Fruit fly (Drosophila melanogaster): ENCODE measurements around the gene Pfdn6.

Gene Pfdn6

dm6 chr3L:19929051-19929718 lies 5.7 kb downstream of the Pfdn6 start (continued):
- TF ChIP-seq Eip75B (GFP tag; optimal IDR thresholded peaks at IDR 0.05) (peak; percentile 9), OdsH (GFP tag; optimal IDR thresholded peaks at IDR 0.05) (peak; percentile 36), svp (GFP tag) (peak; percentile 38)

- TF ChIP-seq eg (GFP tag; IDR thresholded peaks at IDR 0.05): no peak
- peak; percentile 65 for TF ChIP-seq Eip78C (GFP tag)
- peak; percentile 81 for TF ChIP-seq svp (GFP tag)
- TF ChIP-seq vri (GFP tag; optimal IDR thresholded peaks at IDR 0.05): peak; percentile 100
- no peak for TF ChIP-seq esn (GFP tag; optimal IDR thresholded peaks at IDR 0.05)
- TF ChIP-seq CG6163 (GFP tag; IDR thresholded peaks at IDR 0.05): 0 out of 3 replicates have a peak, but pooled peaks have one; percentile 39
- TF ChIP-seq fkh (GFP tag; optimal IDR thresholded peaks at IDR 0.05): peak; percentile 37
Measured at dm6 chr3L:19929719-19930334, 6.4 kb downstream of the Pfdn6 start.

- TF ChIP-seq topi (GFP tag; optimal IDR thresholded peaks at IDR 0.05) (no peak), CG6792 (GFP tag; optimal IDR thresholded peaks at IDR 0.05) (no peak), CG34406 (GFP tag; optimal IDR thresholded peaks at IDR 0.05) (no peak)
Measured at dm6 chr3L:19931391-19931790, 7.9 kb downstream of the Pfdn6 start, which contains the start of gene CG46462. TSS of gene CG46462 (plus strand) at chr3L:19931691.

dm6 chr3L:19932917-19933316 lies 9.4 kb downstream of the Pfdn6 start:
- no peak for TF ChIP-seq CG34406 (GFP tag; optimal IDR thresholded peaks at IDR 0.05)
- TF ChIP-seq fd59A (GFP tag; optimal IDR thresholded peaks at IDR 0.05): no peak
- TF ChIP-seq CG6808 (GFP tag; optimal IDR thresholded peaks at IDR 0.05): no peak
- peak; percentile 5 for TF ChIP-seq CG6276 (GFP tag; optimal IDR thresholded peaks at IDR 0.05)
- TF ChIP-seq Eip78C (GFP tag): peak; percentile 66
- no peak for TF ChIP-seq CG11762 (GFP tag; optimal IDR thresholded peaks at IDR 0.05; ENCODE audit: insufficient read depth)
- TF ChIP-seq CG3032 (tag; optimal IDR thresholded peaks at IDR 0.05): no peak
- TF ChIP-seq salr (GFP tag; optimal IDR thresholded peaks at IDR 0.05): no peak
- peak; percentile 21 for TF ChIP-seq net (GFP tag; optimal IDR thresholded peaks at IDR 0.05)
- peak; percentile 34 for TF ChIP-seq Met (GFP tag; optimal IDR thresholded peaks at IDR 0.05)
- TF ChIP-seq CG6792 (GFP tag; optimal IDR thresholded peaks at IDR 0.05): no peak
- TF ChIP-seq CG16779 (tag; optimal IDR thresholded peaks at IDR 0.05): no peak
- TF ChIP-seq cyc (GFP tag; optimal IDR thresholded peaks at IDR 0.05): no peak
- no peak for TF ChIP-seq CG32006 (GFP tag; optimal IDR thresholded peaks at IDR 0.05)
- TF ChIP-seq Hr39 (GFP tag; optimal IDR thresholded peaks at IDR 0.05): no peak
- no peak for TF ChIP-seq Eip93F (GFP tag; optimal IDR thresholded peaks at IDR 0.05)
- peak; percentile 2 for TF ChIP-seq CG7368 (GFP tag; optimal IDR thresholded peaks at IDR 0.05)
- TF ChIP-seq CG4318 (GFP tag; optimal IDR thresholded peaks at IDR 0.05): no peak
- TF ChIP-seq OdsH (GFP tag; optimal IDR thresholded peaks at IDR 0.05): no peak
- no peak for TF ChIP-seq topi (GFP tag; optimal IDR thresholded peaks at IDR 0.05)
- peak; percentile 51 for TF ChIP-seq CG15336 (GFP tag; IDR thresholded peaks at IDR 0.05)
- no peak for TF ChIP-seq achi (GFP tag; optimal IDR thresholded peaks at IDR 0.05)
- peak; percentile 86 for TF ChIP-seq fkh (GFP tag; optimal IDR thresholded peaks at IDR 0.05)
- no peak for TF ChIP-seq dac (GFP tag; optimal IDR thresholded peaks at IDR 0.05)
- TF ChIP-seq svp (GFP tag): peak; percentile 45
- TF ChIP-seq Lpt (GFP tag; optimal IDR thresholded peaks at IDR 0.05): no peak
- TF ChIP-seq Sox102F (GFP tag; optimal IDR thresholded peaks at IDR 0.05): peak; percentile 9
- TF ChIP-seq pdm3 (GFP tag; optimal IDR thresholded peaks at IDR 0.05): no peak
- no peak for TF ChIP-seq ss (GFP tag; optimal IDR thresholded peaks at IDR 0.05)
- TF ChIP-seq esn (GFP tag; optimal IDR thresholded peaks at IDR 0.05): peak; percentile 30
- peak; percentile 20 for TF ChIP-seq vri (GFP tag; optimal IDR thresholded peaks at IDR 0.05)
- TF ChIP-seq CG6163 (GFP tag; IDR thresholded peaks at IDR 0.05): no peak; the same call in 2 of the 3 replicates
- no peak for TF ChIP-seq CG1621 (tag; optimal IDR thresholded peaks at IDR 0.05)
- peak; percentile 10 for TF ChIP-seq Smox (GFP tag; optimal IDR thresholded peaks at IDR 0.05)

All from whole organism, prepupa.